Worm (Caenorhabditis elegans) whole organism, L1 larva: Measurements from ENCODE around the gene sup-9.

ENCODE experiments used
- ceh-82 ChIP-seq, 3 experiments: fragments of 150-350 bp in 1 of 3; sonication (generic microtip) in 2 of 3; optimal IDR thresholded peaks; 2 replicates each; lab custom pipeline; 2014 to 2017; ENCODE audit warnings: missing biosample characterization in 3 of 3, missing genetic modification characterization in 3 of 3
- dpl-1 ChIP-seq, 3 experiments: fragments of 150-350 bp in 2 of 3; sonication (generic microtip) in 1 of 3; optimal IDR thresholded peaks; 2 replicates each; lab custom pipeline; 2014 to 2017; ENCODE audit warnings: missing biosample characterization in 3 of 3, missing genetic modification characterization in 3 of 3, missing genetic modification reagents in 3 of 3
- fkh-4 ChIP-seq: sonication (generic microtip); optimal IDR thresholded peaks from 2 replicates; lab custom pipeline; 2016; ENCODE audit warnings: missing compliant biosample characterization, missing genetic modification characterization, borderline replicate concordance
- jun-1 ChIP-seq: fragments of 150-350 bp; optimal IDR thresholded peaks from 2 replicates; lab custom pipeline; 2014; ENCODE audit warnings: missing biosample characterization, missing genetic modification reagents, missing genetic modification characterization
- nhr-237 ChIP-seq: fragments of 150-350 bp; optimal IDR thresholded peaks from 2 replicates; lab custom pipeline; 2014; ENCODE audit warnings: missing biosample characterization, missing genetic modification characterization
- nhr-76 ChIP-seq: sonication (generic microtip); optimal IDR thresholded peaks from 2 replicates; lab custom pipeline; 2017; ENCODE audit warnings: missing biosample characterization, missing genetic modification characterization
- sox-4 ChIP-seq: sonication (generic microtip); optimal IDR thresholded peaks from 2 replicates; lab custom pipeline; 2016; ENCODE audit warnings: missing genetic modification characterization, missing compliant biosample characterization

DNA sequence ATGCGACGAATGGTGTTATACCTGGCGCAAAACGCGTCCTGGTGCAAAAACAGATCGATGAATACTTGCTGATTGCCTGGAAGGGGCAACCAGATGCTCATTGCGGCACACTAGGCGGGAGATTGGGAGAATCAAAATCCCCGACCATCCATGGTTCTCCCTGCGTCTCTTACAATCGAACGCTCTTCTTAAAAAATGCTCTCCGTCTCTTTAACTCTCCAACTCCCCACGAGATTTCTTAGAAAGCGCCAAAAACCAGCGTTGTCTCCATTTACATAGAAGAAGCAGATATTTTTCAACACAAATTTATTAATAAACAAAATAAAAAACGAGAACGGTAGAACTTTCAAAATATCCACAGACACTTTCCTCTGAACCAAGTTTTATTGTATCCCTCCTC lies 5.7 kb downstream of the sup-9 start, which contains the start of gene F34D6.1:
- TF ChIP-seq jun-1 (no peak), nhr-76 (tag; lab: Kevin White, UChicago) (no peak), fkh-4 (tag; lab: Kevin White, UChicago) (no peak), ceh-82 (tag; optimal IDR thresholded peaks at IDR 0.05; lab: Kevin White, UChicago) (no peak), sox-4 (tag; lab: Kevin White, UChicago) (no peak), nhr-237 (tag; lab: Kevin White, UChicago) (no peak), dpl-1 (GFP tag; optimal IDR thresholded peaks at IDR 0.05; lab: Kevin White, UChicago) (no peak)
